Fruit fly (Drosophila melanogaster): ENCODE measurements around the gene CG12375.

DNA sequence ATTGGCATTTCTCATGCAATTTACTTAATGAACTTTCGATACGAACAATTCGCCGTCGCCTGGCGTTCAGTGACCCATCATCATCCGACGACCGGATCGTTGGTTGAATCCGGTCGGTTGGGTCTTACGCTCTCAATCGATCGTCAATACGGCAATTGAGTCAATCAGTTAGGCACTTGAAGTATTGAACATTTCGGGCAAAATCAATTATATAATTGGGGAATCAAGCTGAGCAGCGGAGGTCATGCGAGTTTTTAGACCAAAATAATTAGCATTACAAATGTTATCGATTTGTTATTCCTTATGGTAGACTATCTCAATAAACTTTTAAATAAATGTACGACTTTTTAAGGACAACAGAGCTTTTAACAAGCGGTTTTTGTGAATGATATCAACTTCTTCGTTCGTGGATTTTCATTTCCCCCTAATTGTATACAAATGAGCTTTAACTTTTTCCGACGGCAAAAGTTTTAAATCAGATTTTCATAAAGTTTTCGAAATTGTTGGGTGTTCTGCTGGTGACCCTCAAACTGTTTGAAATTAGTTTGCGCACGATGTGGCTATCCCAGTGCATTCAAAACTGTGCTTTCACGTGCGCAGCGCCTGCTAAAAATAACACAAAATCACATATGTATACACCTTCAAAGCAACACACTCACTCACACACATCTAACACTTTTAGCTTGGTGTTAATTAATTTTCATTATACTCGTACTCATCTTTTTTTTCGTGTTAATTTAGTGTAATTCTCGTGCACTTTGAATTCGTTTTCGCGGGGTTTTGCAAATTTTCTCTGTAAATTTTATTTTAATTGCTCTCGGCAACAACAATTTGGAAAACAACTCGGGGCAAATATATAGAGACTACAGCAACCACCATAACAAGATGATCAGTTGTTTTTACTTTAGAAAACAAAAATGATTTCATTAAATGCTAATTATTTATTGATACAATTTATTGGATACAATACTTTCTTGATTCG is 28.4 kb downstream of the CG12375 start:
- TF ChIP-seq CG13204 (GFP tag; optimal IDR thresholded peaks at IDR 0.05) (no peak), EcR (GFP tag; optimal IDR thresholded peaks at IDR 0.05) (no peak), fd96Ca (GFP tag; IDR thresholded peaks at IDR 0.05) (no peak), CG12605 (GFP tag; IDR thresholded peaks at IDR 0.05) (no peak), CG34367 (tag; optimal IDR thresholded peaks at IDR 0.05) (no peak)
